Fruit fly (Drosophila melanogaster) whole organism, prepupa: ENCODE results near the gene Flo2.

Experiments used
- Blimp-1 ChIP-seq: fragments of 200-800 bp; sonication (Bioruptor generic); optimal IDR thresholded peaks from 3 replicates; lab custom pipeline; 2017; ENCODE audit warnings: missing biosample characterization, missing genetic modification characterization, mild to moderate bottlenecking, moderate library complexity, missing genetic modification reagents
- CG10631 ChIP-seq: fragments of 200-800 bp; sonication (Bioruptor generic); optimal IDR thresholded peaks from 2 replicates; lab custom pipeline; 2016; ENCODE audit warnings: missing biosample characterization, missing genetic modification characterization
- CG16779 ChIP-seq: fragments of 200-800 bp; sonication (Bioruptor generic); optimal IDR thresholded peaks from 3 replicates; lab custom pipeline; 2017; ENCODE audit warnings: missing biosample characterization, mild to moderate bottlenecking, missing genetic modification characterization
- CG4318 ChIP-seq: fragments of 200-800 bp; sonication (Bioruptor generic); optimal IDR thresholded peaks from 3 replicates; lab custom pipeline; 2017; ENCODE audit warnings: missing biosample characterization, mild to moderate bottlenecking, missing genetic modification characterization
- CG6792 ChIP-seq: fragments of 200-800 bp; sonication (Bioruptor generic); optimal IDR thresholded peaks from 3 replicates; lab custom pipeline; 2016; ENCODE audit warnings: missing biosample characterization, missing genetic modification characterization
- acj6 ChIP-seq: fragments of 200-800 bp; sonication (Bioruptor generic); optimal IDR thresholded peaks from 3 replicates; lab custom pipeline; 2016; ENCODE audit warnings: missing biosample characterization, missing genetic modification characterization
- eg ChIP-seq: fragments of 200-800 bp; sonication (Bioruptor generic); IDR thresholded peaks from 3 replicates; pipeline ENCODE4 v1.3.6; 2022; ENCODE audit warnings: missing biosample characterization, missing genetic modification characterization
- vri ChIP-seq: fragments of 200-800 bp; sonication (Bioruptor generic); optimal IDR thresholded peaks from 3 replicates; lab custom pipeline; 2016; ENCODE audit warnings: missing biosample characterization, mild to moderate bottlenecking, missing genetic modification characterization

DNA sequence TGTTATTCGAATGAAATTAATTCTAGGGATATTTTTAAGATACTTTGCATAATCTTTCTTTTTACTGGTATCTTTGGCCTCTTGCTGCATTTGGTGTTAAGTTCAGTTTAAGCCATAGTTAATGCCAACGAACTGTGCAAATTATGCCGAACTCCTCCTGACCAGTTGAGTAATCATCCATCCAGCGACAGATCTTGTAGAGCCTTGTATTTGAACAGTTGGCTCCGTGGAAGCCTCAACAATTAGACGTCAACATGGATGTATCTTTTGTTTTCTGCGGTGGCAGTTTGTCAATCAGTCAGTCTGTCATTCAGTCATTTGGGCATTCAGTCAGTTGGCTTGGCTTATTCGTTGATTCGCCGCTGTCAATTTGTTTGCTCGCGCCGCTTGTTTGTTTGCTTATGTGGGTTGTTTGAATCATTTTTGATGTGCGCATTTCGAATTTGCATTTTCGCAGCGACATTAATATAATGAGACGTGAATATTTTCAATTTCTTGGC is 36.5 kb upstream of the Flo2 start:
- TF ChIP-seq CG16779 (no peak), CG6792 (GFP tag; lab: Kevin White, UChicago) (no peak), CG4318 (GFP tag; lab: Kevin White, UChicago) (no peak), vri (GFP tag; lab: Kevin White, UChicago) (no peak), eg (GFP tag; lab: Robert Waterston, UW) (no peak), CG10631 (no peak), acj6 (no peak), Blimp-1 (GFP tag; lab: Kevin White, UChicago) (no peak)
